Worm (Caenorhabditis elegans) whole organism, young adult: ENCODE results near the gene fbxc-39.

Experiments used
- F55B11.4 ChIP-seq: sonication (generic microtip); optimal IDR thresholded peaks from 2 replicates; lab custom pipeline; 2016; ENCODE audit warnings: missing compliant biosample characterization, missing genetic modification characterization, borderline replicate concordance; ENCODE audit not compliant: insufficient read depth
- F57C9.4 ChIP-seq: sonication (generic microtip); optimal IDR thresholded peaks from 2 replicates; lab custom pipeline; 2017; ENCODE audit warnings: mild to moderate bottlenecking, missing genetic modification characterization, missing compliant biosample characterization
- Y79H2A.3 ChIP-seq: fragments of 200-800 bp; sonication (Bioruptor generic); conservative IDR thresholded peaks from 2 replicates; pipeline ENCODE4 v1.3.6; 2022; ENCODE audit warnings: missing genetic modification reagents, missing genetic modification characterization, missing compliant biosample characterization
- ama-1 ChIP-seq, 3 experiments: fragments of 150-350 bp in 1 of 3; sonication (generic microtip) in 2 of 3; optimal IDR thresholded peaks; 2 replicates each; lab custom pipeline; 2014 to 2018; ENCODE audit warnings: missing biosample characterization in 2 of 3, missing genetic modification characterization in 2 of 3, missing genetic modification reagents in 2 of 3
- atf-7 ChIP-seq: sonication (generic microtip); optimal IDR thresholded peaks from 2 replicates; lab custom pipeline; 2017; ENCODE audit warnings: mild to moderate bottlenecking, missing genetic modification characterization, missing compliant biosample characterization
- dox-1 ChIP-seq: fragments of 200-800 bp; sonication (Bioruptor generic); IDR thresholded peaks from 2 replicates; pipeline ENCODE4 v1.3.6; 2022; ENCODE audit warnings: missing genetic modification reagents, missing genetic modification characterization, missing compliant biosample characterization
- dpl-1 ChIP-seq: fragments of 150-350 bp; optimal IDR thresholded peaks from 2 replicates; lab custom pipeline; 2014; ENCODE audit warnings: missing biosample characterization, missing genetic modification reagents, missing genetic modification characterization
- let-526 ChIP-seq: fragments of 200-800 bp; sonication (Bioruptor generic); IDR thresholded peaks from 2 replicates; pipeline ENCODE4 v1.3.6; 2022; ENCODE audit warnings: missing genetic modification reagents, missing genetic modification characterization, missing compliant biosample characterization
- lin-40 ChIP-seq: sonication (generic microtip); optimal IDR thresholded peaks from 2 replicates; lab custom pipeline; 2016; ENCODE audit warnings: missing genetic modification characterization, mild to moderate bottlenecking, missing compliant biosample characterization, missing genotype, missing genetic modification reagents
- lir-1 ChIP-seq: fragments of 200-800 bp; sonication (Bioruptor generic); conservative IDR thresholded peaks from 2 replicates; pipeline ENCODE4 v1.3.6; 2022; ENCODE audit warnings: missing genetic modification reagents, missing genetic modification characterization, missing compliant biosample characterization
- nhr-27 ChIP-seq: fragments of 200-800 bp; sonication (Bioruptor generic); optimal IDR thresholded peaks from 2 replicates; lab custom pipeline; 2018; ENCODE audit warnings: mild to moderate bottlenecking, missing genetic modification characterization, moderate library complexity, missing compliant biosample characterization
- sdz-38 ChIP-seq: sonication (generic microtip); optimal IDR thresholded peaks from 2 replicates; lab custom pipeline; 2016; ENCODE audit warnings: missing genotype, missing genetic modification characterization, missing compliant biosample characterization
- sptf-2 ChIP-seq: fragments of 200-800 bp; sonication (Bioruptor generic); optimal IDR thresholded peaks from 2 replicates; lab custom pipeline; 2018; ENCODE audit warnings: mild to moderate bottlenecking, missing genetic modification characterization, missing compliant biosample characterization

- no peak for TF ChIP-seq sptf-2 (GFP tag; lab: Kevin White, UChicago)
- no peak for TF ChIP-seq dpl-1
- no peak for TF ChIP-seq atf-7 (tag; lab: Kevin White, UChicago)
- TF ChIP-seq lin-40 (tag; lab: Kevin White, UChicago) = no peak
- no peak for TF ChIP-seq Y79H2A.3 (GFP tag; lab: Robert Waterston, UW)
- TF ChIP-seq nhr-27 (tag; lab: Kevin White, UChicago) = no peak
- no peak for TF ChIP-seq F55B11.4 (tag; lab: Kevin White, UChicago)
- no peak for TF ChIP-seq F57C9.4 (tag; lab: Kevin White, UChicago)
- no peak for TF ChIP-seq ama-1 (optimal IDR thresholded peaks at IDR 0.05; lab: Kevin White, UChicago)
- TF ChIP-seq ama-1 (GFP tag; optimal IDR thresholded peaks at IDR 0.05; lab: Kevin White, UChicago) = no peak
- no peak for TF ChIP-seq let-526
- TF ChIP-seq sdz-38 (tag; lab: Kevin White, UChicago) = no peak
- TF ChIP-seq dox-1 = no peak
- TF ChIP-seq lir-1 (GFP tag; lab: Robert Waterston, UW) = no peak
Observed at ce11 chrII:1026670-1027069, 38.1 kb downstream of the fbxc-39 start, which contains the start of gene M01D1.12.
